Worm (Caenorhabditis elegans): ENCODE results near the gene C26B9.3.
A peak's percentile ranks its signal among the peaks of the same experiment; 100 is the strongest.

Gene C26B9.3

DNA sequence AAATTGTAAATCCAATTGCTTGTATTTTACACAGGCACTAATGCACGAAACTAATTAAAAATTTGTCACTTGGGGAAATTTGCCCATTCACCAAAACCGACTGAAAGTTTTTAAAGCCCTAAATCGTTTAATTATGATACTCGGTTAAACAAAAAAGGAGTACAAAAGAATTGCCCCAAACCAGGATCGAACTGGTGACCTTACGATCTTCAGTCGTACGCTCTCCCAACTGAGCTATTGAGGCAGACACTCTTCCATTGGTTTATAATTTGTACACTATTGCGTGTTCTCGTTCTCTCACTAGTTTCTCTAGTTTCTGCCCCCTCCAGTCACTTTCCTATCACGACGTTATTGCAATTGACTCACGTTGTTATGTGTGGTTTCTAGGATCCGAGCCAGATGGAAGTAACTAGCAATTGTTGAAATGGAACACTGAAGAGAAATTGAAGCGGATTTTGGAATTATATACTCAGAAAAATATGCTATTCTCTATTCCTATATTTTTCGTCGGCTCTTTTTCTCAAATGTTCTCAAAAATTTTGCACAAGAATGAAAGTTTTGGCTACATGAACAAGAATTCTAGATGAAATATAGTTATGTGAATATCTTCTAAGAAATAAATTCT is 18.8 kb upstream of the C26B9.3 start:
- peak; percentile 30 for TF ChIP-seq unc-62 (GFP tag; optimal IDR thresholded peaks at IDR 0.05)
- TF ChIP-seq elt-1 (tag; optimal IDR thresholded peaks at IDR 0.05; ENCODE audit: borderline replicate concordance, insufficient read depth), result no peak
- TF ChIP-seq unc-120 (tag; optimal IDR thresholded peaks at IDR 0.05; ENCODE audit: poor library complexity, severe bottlenecking), result peak; percentile 84
- no peak for TF ChIP-seq lsy-2 (tag; optimal IDR thresholded peaks at IDR 0.05)
- TF ChIP-seq ceh-43 (GFP tag; optimal IDR thresholded peaks at IDR 0.05), result peak; percentile 86
- peak; percentile 72 for TF ChIP-seq bed-3 (GFP tag; optimal IDR thresholded peaks at IDR 0.05)
- TF ChIP-seq M03D4.4 (tag; optimal IDR thresholded peaks at IDR 0.05), result peak; percentile 79
- peak; percentile 19 for TF ChIP-seq hlh-1 (tag; optimal IDR thresholded peaks at IDR 0.05)
- no peak for TF ChIP-seq lin-13 (tag; optimal IDR thresholded peaks at IDR 0.05)
- peak; percentile 83 for TF ChIP-seq sptf-1 (tag; optimal IDR thresholded peaks at IDR 0.05)
- TF ChIP-seq ceh-83 (GFP tag; optimal IDR thresholded peaks at IDR 0.05), result peak; percentile 86
- peak; percentile 75 for TF ChIP-seq sem-2 (GFP tag; optimal IDR thresholded peaks at IDR 0.05)
- TF ChIP-seq ces-1 (GFP tag; optimal IDR thresholded peaks at IDR 0.05), result no peak
- peak; percentile 85 for TF ChIP-seq drap-1 (GFP tag; optimal IDR thresholded peaks at IDR 0.05)
- no peak for TF ChIP-seq nhr-237 (tag; optimal IDR thresholded peaks at IDR 0.05)
- peak; percentile 72 for TF ChIP-seq lin-32 (GFP tag; optimal IDR thresholded peaks at IDR 0.05)
- no peak for TF ChIP-seq nhr-12 (tag; optimal IDR thresholded peaks at IDR 0.05)
- TF ChIP-seq mls-2 (tag; optimal IDR thresholded peaks at IDR 0.05), result peak; percentile 72
- TF ChIP-seq flh-1 (GFP tag; optimal IDR thresholded peaks at IDR 0.05), result peak; percentile 53
- peak; percentile 15 for TF ChIP-seq pha-4 (tag; optimal IDR thresholded peaks at IDR 0.05)
- peak; percentile 62 for TF ChIP-seq tbx-8 (GFP tag; optimal IDR thresholded peaks at IDR 0.05)
- peak; percentile 65 for TF ChIP-seq ham-2 (GFP tag; optimal IDR thresholded peaks at IDR 0.05)
- peak; percentile 76 for TF ChIP-seq cnd-1 (tag; optimal IDR thresholded peaks at IDR 0.05)
- peak; percentile 25 for TF ChIP-seq mep-1 (tag; optimal IDR thresholded peaks at IDR 0.05)

DNA sequence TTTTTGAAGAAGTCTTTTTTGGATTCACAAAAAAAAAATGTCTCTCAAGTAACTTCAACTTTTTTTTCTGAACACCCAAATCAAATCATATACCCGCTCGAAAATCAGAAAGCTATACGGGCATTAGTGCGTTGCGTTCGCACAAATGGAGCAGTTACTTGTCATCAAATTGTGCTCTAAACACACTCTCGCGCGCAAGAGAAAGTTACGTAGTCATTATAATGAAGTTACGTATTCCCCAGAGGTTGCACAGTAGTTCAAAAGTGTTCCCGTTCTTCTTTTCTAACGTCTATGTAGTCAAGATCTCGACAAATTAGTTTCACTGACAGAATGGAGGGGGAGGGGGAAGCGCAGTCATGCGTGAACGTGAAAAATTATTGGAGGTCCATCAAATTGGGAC is 16.5 kb upstream of the C26B9.3 start:
- no peak for TF ChIP-seq nhr-12 (tag; optimal IDR thresholded peaks at IDR 0.05)
- no peak for TF ChIP-seq ztf-11 (tag; optimal IDR thresholded peaks at IDR 0.05)
- TF ChIP-seq ceh-43 (GFP tag; optimal IDR thresholded peaks at IDR 0.05), result no peak
- no peak for TF ChIP-seq unc-120 (tag; optimal IDR thresholded peaks at IDR 0.05; ENCODE audit: poor library complexity, severe bottlenecking)
- no peak for TF ChIP-seq unc-62 (GFP tag; optimal IDR thresholded peaks at IDR 0.05)
- no peak for TF ChIP-seq cnd-1 (tag; optimal IDR thresholded peaks at IDR 0.05)
- no peak for TF ChIP-seq lin-13 (tag; optimal IDR thresholded peaks at IDR 0.05)
- TF ChIP-seq ces-1 (GFP tag; optimal IDR thresholded peaks at IDR 0.05), result peak; percentile 82

- TF ChIP-seq lin-13 (tag; optimal IDR thresholded peaks at IDR 0.05), result no peak
- TF ChIP-seq mls-2 (tag; optimal IDR thresholded peaks at IDR 0.05), result no peak
- no peak for TF ChIP-seq lin-32 (GFP tag; optimal IDR thresholded peaks at IDR 0.05)
- no peak for TF ChIP-seq ceh-43 (GFP tag; optimal IDR thresholded peaks at IDR 0.05)
- TF ChIP-seq unc-62 (GFP tag; optimal IDR thresholded peaks at IDR 0.05), result no peak
- no peak for TF ChIP-seq ceh-39 (tag; optimal IDR thresholded peaks at IDR 0.05)
- no peak for TF ChIP-seq nhr-12 (tag; optimal IDR thresholded peaks at IDR 0.05)
- TF ChIP-seq tbx-8 (GFP tag; optimal IDR thresholded peaks at IDR 0.05), result no peak
- no peak for TF ChIP-seq unc-120 (tag; optimal IDR thresholded peaks at IDR 0.05; ENCODE audit: poor library complexity, severe bottlenecking)
- no peak for TF ChIP-seq snpc-4 (tag; optimal IDR thresholded peaks at IDR 0.05)
- no peak for TF ChIP-seq elt-1 (tag; optimal IDR thresholded peaks at IDR 0.05; ENCODE audit: borderline replicate concordance, insufficient read depth)
- no peak for TF ChIP-seq zip-8 (tag; optimal IDR thresholded peaks at IDR 0.05)
- TF ChIP-seq elt-3 (tag; optimal IDR thresholded peaks at IDR 0.05), result no peak
- no peak for TF ChIP-seq flh-1 (GFP tag; optimal IDR thresholded peaks at IDR 0.05)
- no peak for TF ChIP-seq sem-2 (GFP tag; optimal IDR thresholded peaks at IDR 0.05)
- no peak for TF ChIP-seq cnd-1 (tag; optimal IDR thresholded peaks at IDR 0.05)
Measured at ce11 chrX:5323287-5323686, 14.8 kb upstream of the C26B9.3 start, which contains the start of gene sto-2. Gene sto-2 (minus strand): TSS chrX:5323387.

DNA sequence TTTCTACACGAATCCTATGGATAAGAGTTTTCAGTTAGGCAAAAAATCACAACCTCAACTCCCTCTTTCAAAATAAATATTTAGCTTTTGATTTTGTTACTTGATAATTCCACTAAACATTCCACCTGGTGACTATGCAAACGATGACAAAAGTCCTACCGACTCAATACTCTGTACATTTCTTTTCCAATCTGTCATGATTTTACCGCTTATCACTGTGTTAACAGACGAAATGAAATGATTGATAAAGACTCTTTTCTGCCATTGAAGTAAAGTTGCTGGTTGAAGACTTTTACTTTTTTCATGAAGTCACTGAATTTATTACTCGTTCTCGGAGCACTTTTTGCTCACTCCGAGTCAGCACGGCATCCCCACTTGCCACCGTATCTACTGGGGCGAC is 8.9 kb upstream of the C26B9.3 start, which contains the start of gene C26B9.5:
Gene C26B9.5 (plus strand): TSS at position 244 of the 400 bp plus-strand sequence.
- TF ChIP-seq unc-120 (tag; optimal IDR thresholded peaks at IDR 0.05; ENCODE audit: poor library complexity, severe bottlenecking) (no peak), nhr-28 (tag; optimal IDR thresholded peaks at IDR 0.05) (no peak), snpc-4 (tag; optimal IDR thresholded peaks at IDR 0.05) (no peak), sptf-1 (tag; optimal IDR thresholded peaks at IDR 0.05) (no peak), nhr-76 (tag; optimal IDR thresholded peaks at IDR 0.05) (no peak), nhr-12 (tag; optimal IDR thresholded peaks at IDR 0.05) (no peak)

Measured in whole organism, mixed stage, embryonic.